Worm (Caenorhabditis elegans) whole organism, L3 larva: ENCODE results near the gene mab-9.
A peak's percentile ranks its signal among the peaks of the same experiment; 100 is the strongest.

Experiments used
- aly-2 ChIP-seq: fragments of 150-350 bp; optimal IDR thresholded peaks from 2 replicates; lab custom pipeline; 2014; ENCODE audit warnings: missing biosample characterization, missing genetic modification characterization
- elt-3 ChIP-seq, 3 experiments: fragments of 150-350 bp in 1 of 3; sonication (generic microtip) in 2 of 3; optimal IDR thresholded peaks; 2 replicates in 2 of 3; 4 replicates in 1 of 3; lab custom pipeline; 2014 to 2017; ENCODE audit warnings: missing biosample characterization in 3 of 3, missing genetic modification characterization in 3 of 3
- fkh-10 ChIP-seq: sonication (generic microtip); optimal IDR thresholded peaks from 2 replicates; lab custom pipeline; 2017; ENCODE audit warnings: missing biosample characterization, missing genetic modification reagents, missing genetic modification characterization
- lin-15B ChIP-seq: fragments of 150-350 bp; optimal IDR thresholded peaks from 2 replicates; lab custom pipeline; 2014; ENCODE audit warnings: missing biosample characterization, missing genetic modification characterization
- lin-39 ChIP-seq: fragments of 150-350 bp; optimal IDR thresholded peaks from 2 replicates; lab custom pipeline; 2018; ENCODE audit warnings: missing biosample characterization, missing genetic modification reagents, missing genetic modification characterization
- lsy-12 ChIP-seq: sonication (generic microtip); optimal IDR thresholded peaks from 2 replicates; lab custom pipeline; 2016; ENCODE audit warnings: mild to moderate bottlenecking, missing genetic modification characterization, missing compliant biosample characterization
- mdl-1 ChIP-seq: fragments of 150-350 bp; optimal IDR thresholded peaks from 2 replicates; lab custom pipeline; 2014; ENCODE audit warnings: missing biosample characterization, missing genetic modification characterization
- nfya-1 ChIP-seq: sonication (generic microtip); optimal IDR thresholded peaks from 2 replicates; lab custom pipeline; 2017; ENCODE audit warnings: missing genetic modification characterization, mild to moderate bottlenecking, missing compliant biosample characterization, antibody characterized with exemption, moderate library complexity; ENCODE audit not compliant: insufficient read depth
- nhr-77 ChIP-seq: fragments of 150-350 bp; optimal IDR thresholded peaks from 2 replicates; lab custom pipeline; 2014; ENCODE audit warnings: missing biosample characterization, missing genetic modification characterization
- skn-1 ChIP-seq: fragments of 150-350 bp; optimal IDR thresholded peaks from 2 replicates; lab custom pipeline; 2014; ENCODE audit warnings: missing biosample characterization, missing genetic modification characterization
- zag-1 ChIP-seq: fragments of 150-350 bp; optimal IDR thresholded peaks from 2 replicates; lab custom pipeline; 2014; ENCODE audit warnings: missing biosample characterization, missing genetic modification characterization
- ztf-11 ChIP-seq: fragments of 150-350 bp; optimal IDR thresholded peaks from 2 replicates; lab custom pipeline; 2014; ENCODE audit warnings: missing biosample characterization, missing genetic modification characterization

DNA sequence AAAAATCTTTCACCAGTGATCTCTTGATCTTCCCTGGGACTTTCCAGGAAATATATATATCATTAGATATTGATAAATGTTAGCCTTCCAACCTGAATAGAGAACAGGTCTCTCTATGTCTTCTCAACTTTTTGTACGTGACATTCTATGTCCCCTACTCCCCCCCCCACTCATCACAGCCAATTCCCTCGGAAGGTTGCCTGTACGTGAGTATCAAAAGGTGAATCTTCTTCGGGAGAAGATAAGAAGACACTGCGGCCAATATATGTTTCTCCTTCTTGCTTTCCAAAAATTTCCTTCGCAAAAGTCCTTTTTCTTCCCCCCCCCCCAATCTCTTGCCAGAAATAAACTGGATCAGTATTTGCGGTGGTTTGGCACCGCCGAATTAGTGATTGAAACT lies 26.6 kb downstream of the mab-9 start:
- TF ChIP-seq zag-1 (tag; lab: Kevin White, UChicago) (no peak), lin-39 (no peak), lin-15B (no peak), skn-1 (tag; lab: Kevin White, UChicago) (no peak), ztf-11 (tag; lab: Kevin White, UChicago) (no peak), fkh-10 (no peak), nhr-77 (tag; lab: Kevin White, UChicago) (no peak), nfya-1 (tag; lab: Kevin White, UChicago) (peak; percentile 6), mdl-1 (tag; lab: Kevin White, UChicago) (no peak), lsy-12 (no peak), elt-3 (tag; optimal IDR thresholded peaks at IDR 0.05; lab: Kevin White, UChicago) (peak in 1 of 3 experiments; percentile 8), aly-2 (tag; lab: Kevin White, UChicago) (no peak)
